Worm (Caenorhabditis elegans) whole organism, L3 larva: ENCODE results near the gene daao-1.
A peak's percentile ranks its signal among the peaks of the same experiment; 100 is the strongest.

ENCODE experiments used
- elt-1 ChIP-seq: fragments of 150-350 bp; optimal IDR thresholded peaks from 2 replicates; lab custom pipeline; 2014; ENCODE audit warnings: missing biosample characterization, missing genetic modification characterization
- elt-3 ChIP-seq, 3 experiments: fragments of 150-350 bp in 1 of 3; sonication (generic microtip) in 2 of 3; optimal IDR thresholded peaks; 2 replicates in 2 of 3; 4 replicates in 1 of 3; lab custom pipeline; 2014 to 2017; ENCODE audit warnings: missing biosample characterization in 3 of 3, missing genetic modification characterization in 3 of 3
- fkh-10 ChIP-seq: sonication (generic microtip); optimal IDR thresholded peaks from 2 replicates; lab custom pipeline; 2017; ENCODE audit warnings: missing biosample characterization, missing genetic modification reagents, missing genetic modification characterization
- jun-1 ChIP-seq: fragments of 150-350 bp; optimal IDR thresholded peaks from 2 replicates; lab custom pipeline; 2014; ENCODE audit warnings: missing biosample characterization, missing genetic modification reagents, missing genetic modification characterization
- lin-15B ChIP-seq: fragments of 150-350 bp; optimal IDR thresholded peaks from 2 replicates; lab custom pipeline; 2014; ENCODE audit warnings: missing biosample characterization, missing genetic modification characterization
- nfya-1 ChIP-seq: sonication (generic microtip); optimal IDR thresholded peaks from 2 replicates; lab custom pipeline; 2017; ENCODE audit warnings: missing genetic modification characterization, mild to moderate bottlenecking, missing compliant biosample characterization, antibody characterized with exemption, moderate library complexity; ENCODE audit not compliant: insufficient read depth
- nhr-11 ChIP-seq: fragments of 150-350 bp; optimal IDR thresholded peaks from 2 replicates; lab custom pipeline; 2014; ENCODE audit warnings: missing biosample characterization, missing genetic modification characterization
- sea-2 ChIP-seq: fragments of 150-350 bp; sonication (generic microtip); optimal IDR thresholded peaks from 4 replicates; lab custom pipeline; 2014; ENCODE audit warnings: missing biosample characterization, missing genetic modification reagents, missing genetic modification characterization
- tbx-2 ChIP-seq: sonication (generic microtip); optimal IDR thresholded peaks from 2 replicates; lab custom pipeline; 2016; ENCODE audit warnings: mild to moderate bottlenecking, missing genetic modification characterization, missing compliant biosample characterization
- unc-62 ChIP-seq: fragments of 150-350 bp; sonication (generic microtip); optimal IDR thresholded peaks from 4 replicates; lab custom pipeline; 2014; ENCODE audit warnings: missing biosample characterization, missing genetic modification reagents, missing genetic modification characterization

ce11 chrIV:2666586-2667100, 52.6 kb downstream of the daao-1 start, which contains the start of gene Y69A2AR.1:
- no peak for TF ChIP-seq jun-1 (tag; lab: Kevin White, UChicago)
- TF ChIP-seq nhr-11 (tag; lab: Kevin White, UChicago), result no peak
- TF ChIP-seq lin-15B (tag; lab: Kevin White, UChicago), result peak; percentile 38
- TF ChIP-seq elt-3 (tag; optimal IDR thresholded peaks at IDR 0.05; lab: Kevin White, UChicago), result no peak
- TF ChIP-seq sea-2 (GFP tag; lab: Kevin White, UChicago), result no peak
- no peak for TF ChIP-seq tbx-2 (tag; lab: Kevin White, UChicago)
- peak; percentile 37 for TF ChIP-seq nfya-1 (tag; lab: Kevin White, UChicago)
- no peak for TF ChIP-seq elt-1 (tag; lab: Kevin White, UChicago)
- TF ChIP-seq fkh-10 (GFP tag; lab: Kevin White, UChicago), result no peak
- no peak for TF ChIP-seq unc-62 (GFP tag; lab: Kevin White, UChicago)
